Fruit fly (Drosophila melanogaster) whole organism, prepupa: ENCODE results near the gene CG1896.

ENCODE experiments used
- Blimp-1 ChIP-seq: fragments of 200-800 bp; sonication (Bioruptor generic); optimal IDR thresholded peaks from 3 replicates; lab custom pipeline; 2017; ENCODE audit warnings: missing biosample characterization, missing genetic modification characterization, mild to moderate bottlenecking, moderate library complexity, missing genetic modification reagents
- CG10631 ChIP-seq: fragments of 200-800 bp; sonication (Bioruptor generic); optimal IDR thresholded peaks from 2 replicates; lab custom pipeline; 2016; ENCODE audit warnings: missing biosample characterization, missing genetic modification characterization
- CG11762 ChIP-seq: fragments of 200-800 bp; sonication (Bioruptor generic); optimal IDR thresholded peaks from 3 replicates; lab custom pipeline; 2016; ENCODE audit warnings: missing biosample characterization, missing genetic modification characterization; ENCODE audit not compliant: insufficient read depth
- CG11902 ChIP-seq: fragments of 200-800 bp; sonication (Bioruptor generic); optimal IDR thresholded peaks from 3 replicates; lab custom pipeline; 2016; ENCODE audit warnings: missing biosample characterization, missing genetic modification characterization
- CG15336 ChIP-seq: fragments of 200-800 bp; sonication (Bioruptor generic); IDR thresholded peaks from 2 replicates; pipeline ENCODE4 v1.3.6; 2022; ENCODE audit warnings: missing biosample characterization, missing genetic modification characterization
- CG1621 ChIP-seq: fragments of 200-800 bp; sonication (Bioruptor generic); optimal IDR thresholded peaks from 3 replicates; lab custom pipeline; 2018; ENCODE audit warnings: missing biosample characterization, mild to moderate bottlenecking, missing genetic modification characterization
- CG3032 ChIP-seq: fragments of 200-800 bp; optimal IDR thresholded peaks from 2 replicates; lab custom pipeline; 2019; ENCODE audit warnings: missing biosample characterization, mild to moderate bottlenecking, missing genetic modification characterization, moderate library complexity
- CG31627 ChIP-seq: fragments of 200-800 bp; sonication (Bioruptor generic); optimal IDR thresholded peaks from 3 replicates; lab custom pipeline; 2016; ENCODE audit warnings: missing biosample characterization, missing genetic modification characterization
- CG32006 ChIP-seq: fragments of 200-800 bp; sonication (Bioruptor generic); optimal IDR thresholded peaks from 3 replicates; lab custom pipeline; 2017; ENCODE audit warnings: missing biosample characterization, mild to moderate bottlenecking, missing genetic modification characterization
- CG34406 ChIP-seq: fragments of 200-800 bp; sonication (Bioruptor generic); optimal IDR thresholded peaks from 3 replicates; lab custom pipeline; 2016; ENCODE audit warnings: missing biosample characterization, missing genetic modification characterization
- CG3919 ChIP-seq: fragments of 200-800 bp; sonication (Bioruptor generic); optimal IDR thresholded peaks from 3 replicates; lab custom pipeline; 2016; ENCODE audit warnings: missing biosample characterization, missing genetic modification characterization
- CG4318 ChIP-seq: fragments of 200-800 bp; sonication (Bioruptor generic); optimal IDR thresholded peaks from 3 replicates; lab custom pipeline; 2017; ENCODE audit warnings: missing biosample characterization, mild to moderate bottlenecking, missing genetic modification characterization
- CG6163 ChIP-seq: fragments of 200-800 bp; sonication (Bioruptor generic); IDR thresholded peaks from 3 replicates; pipeline ENCODE4 v1.3.6; 2022; ENCODE audit warnings: missing biosample characterization, missing genetic modification characterization
- CG6276 ChIP-seq: fragments of 200-800 bp; sonication (Bioruptor generic); optimal IDR thresholded peaks from 2 replicates; lab custom pipeline; 2017; ENCODE audit warnings: missing biosample characterization, mild to moderate bottlenecking, missing genetic modification characterization
- CG6808 ChIP-seq: fragments of 200-800 bp; sonication (Bioruptor generic); optimal IDR thresholded peaks from 3 replicates; lab custom pipeline; 2017; ENCODE audit warnings: missing biosample characterization, missing genetic modification characterization, mild to moderate bottlenecking, moderate library complexity, missing genetic modification reagents
- CG6854 ChIP-seq: fragments of 200-800 bp; sonication (Bioruptor generic); optimal IDR thresholded peaks from 2 replicates; lab custom pipeline; 2017; ENCODE audit warnings: missing biosample characterization, mild to moderate bottlenecking, missing genetic modification characterization
- CG7368 ChIP-seq: fragments of 200-800 bp; sonication (Bioruptor generic); optimal IDR thresholded peaks from 3 replicates; lab custom pipeline; 2016; ENCODE audit warnings: missing biosample characterization, missing genetic modification characterization
- CG8119 ChIP-seq: fragments of 200-800 bp; sonication (Bioruptor generic); IDR thresholded peaks from 3 replicates; pipeline ENCODE4 v1.3.6; 2022; ENCODE audit warnings: missing biosample characterization, missing genetic modification characterization
- CG8319 ChIP-seq: fragments of 200-800 bp; sonication (Bioruptor generic); optimal IDR thresholded peaks from 3 replicates; lab custom pipeline; 2016; ENCODE audit warnings: missing biosample characterization, missing genetic modification characterization
- CG8632 ChIP-seq: fragments of 200-800 bp; sonication (Bioruptor generic); optimal IDR thresholded peaks from 3 replicates; lab custom pipeline; 2016; ENCODE audit warnings: missing biosample characterization, missing genetic modification characterization
- CG9139 ChIP-seq: fragments of 200-800 bp; sonication (Bioruptor generic); optimal IDR thresholded peaks from 3 replicates; lab custom pipeline; 2017; ENCODE audit warnings: missing biosample characterization, mild to moderate bottlenecking, missing genetic modification characterization
- Eip75B ChIP-seq: fragments of 200-800 bp; sonication (Bioruptor generic); optimal IDR thresholded peaks from 3 replicates; lab custom pipeline; 2016; ENCODE audit warnings: missing biosample characterization, missing genetic modification characterization
- Eip78C ChIP-seq: fragments of 200-800 bp; sonication (Bioruptor generic); peaks from one replicate; lab custom pipeline; 2016; ENCODE audit warnings: missing biosample characterization, missing genetic modification characterization
- Eip93F ChIP-seq: fragments of 200-800 bp; sonication (Bioruptor generic); optimal IDR thresholded peaks from 2 replicates; lab custom pipeline; 2016; ENCODE audit warnings: missing biosample characterization, mild to moderate bottlenecking, missing genetic modification characterization
- Ets21C ChIP-seq: fragments of 200-800 bp; sonication (Bioruptor generic); optimal IDR thresholded peaks from 3 replicates; lab custom pipeline; 2016; ENCODE audit warnings: missing biosample characterization, missing genetic modification characterization
- Ets96B ChIP-seq: fragments of 200-800 bp; optimal IDR thresholded peaks from 2 replicates; lab custom pipeline; 2019; ENCODE audit warnings: missing biosample characterization, mild to moderate bottlenecking, missing genetic modification characterization, moderate library complexity
- Gug ChIP-seq: fragments of 200-800 bp; sonication (Bioruptor generic); IDR thresholded peaks from 2 replicates; pipeline ENCODE4 v1.3.6; 2022; ENCODE audit warnings: missing biosample characterization, missing genetic modification characterization
- Hr38 ChIP-seq: sonication (Bioruptor generic); optimal IDR thresholded peaks from 2 replicates; lab custom pipeline; 2016; ENCODE audit warnings: missing biosample characterization, missing genetic modification characterization
- Hr39 ChIP-seq: fragments of 200-800 bp; sonication (Bioruptor generic); optimal IDR thresholded peaks from 2 replicates; lab custom pipeline; 2016; ENCODE audit warnings: missing biosample characterization, missing genetic modification characterization
- Hr4 ChIP-seq: fragments of 200-800 bp; sonication (Bioruptor generic); optimal IDR thresholded peaks from 3 replicates; lab custom pipeline; 2016; ENCODE audit warnings: missing biosample characterization, missing genetic modification characterization
- Lpt ChIP-seq: fragments of 200-800 bp; sonication (Bioruptor generic); optimal IDR thresholded peaks from 3 replicates; lab custom pipeline; 2016; ENCODE audit warnings: missing biosample characterization, missing genetic modification characterization
- Met ChIP-seq: fragments of 200-800 bp; sonication (Bioruptor generic); optimal IDR thresholded peaks from 3 replicates; lab custom pipeline; 2016; ENCODE audit warnings: missing biosample characterization, missing genetic modification characterization
- OdsH ChIP-seq: fragments of 200-800 bp; sonication (Bioruptor generic); optimal IDR thresholded peaks from 3 replicates; lab custom pipeline; 2016; ENCODE audit warnings: missing biosample characterization, missing genetic modification characterization
- Smox ChIP-seq: fragments of 200-800 bp; sonication (Bioruptor generic); optimal IDR thresholded peaks from 3 replicates; lab custom pipeline; 2016; ENCODE audit warnings: missing biosample characterization, missing genetic modification characterization
- Sox15 ChIP-seq: fragments of 200-800 bp; sonication (Bioruptor generic); optimal IDR thresholded peaks from 3 replicates; lab custom pipeline; 2016; ENCODE audit warnings: missing biosample characterization, missing genetic modification characterization
- acj6 ChIP-seq: fragments of 200-800 bp; sonication (Bioruptor generic); optimal IDR thresholded peaks from 3 replicates; lab custom pipeline; 2016; ENCODE audit warnings: missing biosample characterization, missing genetic modification characterization
- cyc ChIP-seq: fragments of 200-800 bp; sonication (Bioruptor generic); optimal IDR thresholded peaks from 3 replicates; lab custom pipeline; 2016; ENCODE audit warnings: missing biosample characterization, missing genetic modification characterization
- dac ChIP-seq: fragments of 200-800 bp; sonication (Bioruptor generic); optimal IDR thresholded peaks from 2 replicates; lab custom pipeline; 2017; ENCODE audit warnings: missing biosample characterization, mild to moderate bottlenecking, missing genetic modification characterization
- dsx ChIP-seq: fragments of 200-800 bp; optimal IDR thresholded peaks from 3 replicates; lab custom pipeline; 2019; ENCODE audit warnings: missing biosample characterization, mild to moderate bottlenecking, missing genetic modification characterization, moderate library complexity; ENCODE audit not compliant: poor library complexity, severe bottlenecking
- eg ChIP-seq: fragments of 200-800 bp; sonication (Bioruptor generic); IDR thresholded peaks from 3 replicates; pipeline ENCODE4 v1.3.6; 2022; ENCODE audit warnings: missing biosample characterization, missing genetic modification characterization
- esn ChIP-seq: fragments of 200-800 bp; sonication (Bioruptor generic); optimal IDR thresholded peaks from 2 replicates; lab custom pipeline; 2016; ENCODE audit warnings: missing biosample characterization, mild to moderate bottlenecking, missing genetic modification characterization, moderate library complexity
- fd59A ChIP-seq: fragments of 200-800 bp; sonication (Bioruptor generic); optimal IDR thresholded peaks from 2 replicates; lab custom pipeline; 2017; ENCODE audit warnings: missing biosample characterization, mild to moderate bottlenecking, missing genetic modification characterization, missing genetic modification reagents
- fkh ChIP-seq: fragments of 200-800 bp; sonication (Bioruptor generic); optimal IDR thresholded peaks from 3 replicates; lab custom pipeline; 2017; ENCODE audit warnings: missing biosample characterization, mild to moderate bottlenecking, missing genetic modification characterization, moderate library complexity
- net ChIP-seq: fragments of 200-800 bp; sonication (Bioruptor generic); optimal IDR thresholded peaks from 3 replicates; lab custom pipeline; 2016; ENCODE audit warnings: missing biosample characterization, missing genetic modification characterization
- pdm3 ChIP-seq: fragments of 200-800 bp; sonication (Bioruptor generic); optimal IDR thresholded peaks from 3 replicates; lab custom pipeline; 2016; ENCODE audit warnings: missing biosample characterization, missing genetic modification characterization
- salr ChIP-seq, 2 experiments: fragments of 200-800 bp; sonication (Bioruptor generic); optimal IDR thresholded peaks; 3 replicates each; lab custom pipeline; 2016 to 2018; ENCODE audit warnings: missing biosample characterization in 2 of 2, missing genetic modification characterization in 2 of 2, mild to moderate bottlenecking in 1 of 2
- spab ChIP-seq: fragments of 200-800 bp; sonication (Bioruptor generic); optimal IDR thresholded peaks from 2 replicates; lab custom pipeline; 2017; ENCODE audit warnings: missing biosample characterization, mild to moderate bottlenecking, missing genetic modification characterization, missing genetic modification reagents
- svp ChIP-seq: fragments of 200-800 bp; sonication (Bioruptor generic); peaks from one replicate; lab custom pipeline; 2016; ENCODE audit warnings: missing biosample characterization, missing genetic modification characterization
- topi ChIP-seq: fragments of 200-800 bp; sonication (Bioruptor generic); optimal IDR thresholded peaks from 3 replicates; lab custom pipeline; 2016; ENCODE audit warnings: missing biosample characterization, missing genetic modification characterization
- vri ChIP-seq: fragments of 200-800 bp; sonication (Bioruptor generic); optimal IDR thresholded peaks from 3 replicates; lab custom pipeline; 2016; ENCODE audit warnings: missing biosample characterization, mild to moderate bottlenecking, missing genetic modification characterization

Gene CG1896

dm6 chr3R:31767528-31767927, 23.4 kb downstream of the CG1896 start (continued):
- TF ChIP-seq Blimp-1 (GFP tag; lab: Kevin White, UChicago) (peak; percentile 5), Eip75B (GFP tag; lab: Kevin White, UChicago) (no peak), CG3919 (peak; percentile 53), esn (GFP tag; lab: Kevin White, UChicago) (peak; percentile 5), OdsH (GFP tag; lab: Kevin White, UChicago) (peak; percentile 71), Eip78C (GFP tag; lab: Kevin White, UChicago) (peak; percentile 92), pdm3 (GFP tag; lab: Kevin White, UChicago) (peak; percentile 52)
- TF ChIP-seq, all 60 proteins: peak for 38

- TF ChIP-seq Eip93F (GFP tag; lab: Kevin White, UChicago) (no peak), eg (GFP tag; lab: Robert Waterston, UW) (peak; percentile 88), CG4318 (GFP tag; lab: Kevin White, UChicago) (no peak), CG10631 (GFP tag; lab: Kevin White, UChicago) (peak; percentile 68), Hr39 (GFP tag; lab: Kevin White, UChicago) (no peak), Hr4 (GFP tag; lab: Kevin White, UChicago) (peak; percentile 78), Met (no peak), CG6276 (GFP tag; lab: Kevin White, UChicago) (peak; percentile 83), Ets96B (tag; lab: Kevin White, UChicago) (peak; percentile 56), CG1621 (tag; lab: Kevin White, UChicago) (no peak), CG8319 (GFP tag; lab: Kevin White, UChicago) (no peak), CG3032 (tag; lab: Kevin White, UChicago) (peak; percentile 12), CG8119 (GFP tag; lab: Robert Waterston, UW) (peak; percentile 86), fkh (GFP tag; lab: Kevin White, UChicago) (no peak), pdm3 (GFP tag; lab: Kevin White, UChicago) (peak; percentile 57), CG32006 (GFP tag; lab: Kevin White, UChicago) (peak; percentile 87), CG11902 (GFP tag; lab: Kevin White, UChicago) (no peak), spab (GFP tag; lab: Kevin White, UChicago) (peak; percentile 12), topi (GFP tag; lab: Kevin White, UChicago) (peak; percentile 16), dac (GFP tag; lab: Kevin White, UChicago) (peak; percentile 77), CG34406 (GFP tag; lab: Kevin White, UChicago) (no peak), Sox15 (GFP tag; lab: Kevin White, UChicago) (no peak), cyc (no peak), net (GFP tag; lab: Kevin White, UChicago) (peak; percentile 52), Ets21C (GFP tag; lab: Kevin White, UChicago) (no peak), Hr38 (GFP tag; lab: Kevin White, UChicago) (no peak), dsx (GFP tag; lab: Kevin White, UChicago) (no peak), CG7368 (peak; percentile 47), svp (peak; percentile 38), CG8632 (GFP tag; lab: Kevin White, UChicago) (no peak), OdsH (GFP tag; lab: Kevin White, UChicago) (peak; percentile 53), CG6163 (peak; percentile 83), esn (GFP tag; lab: Kevin White, UChicago) (no peak), CG15336 (GFP tag; lab: Robert Waterston, UW) (peak; percentile 88), Eip78C (GFP tag; lab: Kevin White, UChicago) (peak; percentile 91), Gug (peak; percentile 65), salr (GFP tag; optimal IDR thresholded peaks at IDR 0.05; lab: Kevin White, UChicago) (peak in 1 of 2 experiments; percentile 35), CG6854 (GFP tag; lab: Kevin White, UChicago) (no peak), acj6 (GFP tag; lab: Kevin White, UChicago) (peak; percentile 32), CG9139 (GFP tag; lab: Kevin White, UChicago) (no peak), fd59A (no peak), CG11762 (GFP tag; lab: Kevin White, UChicago) (peak; percentile 62), Eip75B (GFP tag; lab: Kevin White, UChicago) (peak; percentile 35), Lpt (peak; percentile 84), vri (GFP tag; lab: Kevin White, UChicago) (no peak), CG31627 (GFP tag; lab: Kevin White, UChicago) (no peak), CG6808 (peak; percentile 19), Smox (GFP tag; lab: Kevin White, UChicago) (no peak)
These were observed 24.1 kb downstream of the CG1896 start for dm6 chr3R:31768198-31768597.
